Fruit fly (Drosophila melanogaster): ENCODE measurements around the gene CG10516.
A peak's percentile ranks its signal among the peaks of the same experiment; 100 is the strongest.

The CG10516 gene

DNA sequence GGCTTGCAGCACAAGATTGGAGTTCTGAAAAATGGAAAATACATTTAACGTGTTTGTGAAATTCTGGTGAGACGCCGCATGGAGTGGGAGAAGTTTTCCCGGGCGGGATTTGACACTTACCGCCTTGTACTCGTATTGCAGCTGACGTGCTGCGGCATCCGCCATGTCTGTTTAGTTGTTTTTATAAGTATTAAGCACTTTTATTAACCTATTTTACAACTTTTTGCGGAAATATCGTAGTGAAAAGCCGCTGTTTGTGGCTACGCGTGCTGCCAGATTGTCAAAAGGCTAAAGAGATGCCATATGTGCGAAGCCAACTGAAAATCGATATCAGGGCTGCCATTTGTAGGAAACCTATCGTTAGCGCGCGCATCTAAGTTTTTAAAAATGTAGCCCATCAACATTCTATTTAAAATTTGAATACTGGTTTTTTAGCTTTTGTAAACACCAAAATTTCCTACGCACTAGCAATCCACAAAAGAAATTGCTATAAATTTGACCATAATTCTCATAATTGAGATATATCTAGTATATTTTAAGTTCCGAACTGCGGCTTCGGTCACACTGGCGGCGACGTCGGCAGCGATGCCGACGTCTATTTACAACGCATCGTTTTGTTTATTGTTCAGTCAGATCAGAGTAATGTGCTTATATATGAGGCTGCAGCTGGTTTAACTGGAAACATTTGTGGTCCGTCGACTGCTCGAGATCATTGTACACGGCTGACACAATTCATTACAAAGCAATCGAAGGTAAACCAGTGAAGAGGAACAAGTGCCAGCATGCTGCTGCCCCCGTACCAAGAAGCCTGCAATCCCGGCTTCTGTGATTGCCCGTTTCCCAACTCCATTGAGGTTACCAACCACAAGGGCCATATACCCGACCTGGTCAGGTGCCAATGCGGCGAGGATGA is at the start of gene CG10516, which contains the start of gene Brr2:
TSS of gene CG10516 (plus strand) at position 617 of the 913 bp plus-strand sequence.
TSS of gene Brr2 (minus strand) at position 285 of the 913 bp plus-strand sequence.
- no peak for TF ChIP-seq CG17801 (GFP tag; optimal IDR thresholded peaks at IDR 0.05; ENCODE audit: partially characterized antibody)

DNA sequence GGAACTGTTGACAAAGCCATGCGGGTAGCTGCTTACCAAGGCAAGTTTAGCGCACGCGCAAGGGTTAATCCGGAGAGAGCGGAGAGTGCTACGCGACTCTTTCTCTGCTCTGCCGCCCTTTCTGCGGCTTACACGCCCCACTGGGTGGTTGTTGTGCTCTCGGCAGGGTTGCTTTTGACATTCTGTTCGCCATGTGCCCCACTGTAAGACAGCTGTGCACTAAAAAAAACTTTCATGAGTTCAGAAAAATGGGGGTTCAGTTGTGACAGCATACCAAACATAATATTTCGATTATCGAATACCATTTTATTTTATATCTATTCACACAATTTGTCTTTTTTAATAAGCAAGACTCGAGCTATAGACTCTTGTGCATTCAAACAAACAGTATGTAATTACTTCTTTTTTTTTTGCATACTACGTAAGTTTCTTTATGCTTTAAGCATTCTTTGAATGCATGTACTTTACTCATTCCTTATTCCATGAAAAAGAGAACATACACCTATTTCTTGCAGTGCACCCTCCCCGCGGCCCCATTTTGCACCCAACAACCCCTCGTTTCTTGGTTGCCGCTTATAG is 46.9 kb upstream of the CG10516 start:
- TF ChIP-seq CG17801 (GFP tag; optimal IDR thresholded peaks at IDR 0.05; ENCODE audit: partially characterized antibody) = no peak

DNA sequence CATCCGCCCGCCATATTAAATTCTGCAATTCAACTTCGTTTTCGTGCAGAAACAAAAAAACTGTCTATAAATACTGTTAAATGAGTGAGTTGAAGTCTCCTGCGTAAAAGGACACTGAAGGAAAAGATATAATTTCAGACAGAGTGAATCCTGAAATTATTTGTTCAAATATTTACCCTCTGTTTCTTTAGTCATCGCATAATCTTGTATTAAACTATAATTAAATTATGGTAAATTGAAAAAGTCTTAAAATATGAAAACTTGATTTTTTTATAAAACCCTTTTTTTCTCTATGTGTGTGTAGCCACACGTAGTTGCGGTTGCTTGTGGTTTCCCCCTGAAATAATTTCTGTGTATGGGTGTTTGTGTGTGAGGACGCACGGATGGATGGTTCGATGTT is 44.7 kb upstream of the CG10516 start:
- TF ChIP-seq CG17801 (GFP tag; optimal IDR thresholded peaks at IDR 0.05; ENCODE audit: partially characterized antibody) = no peak

DNA sequence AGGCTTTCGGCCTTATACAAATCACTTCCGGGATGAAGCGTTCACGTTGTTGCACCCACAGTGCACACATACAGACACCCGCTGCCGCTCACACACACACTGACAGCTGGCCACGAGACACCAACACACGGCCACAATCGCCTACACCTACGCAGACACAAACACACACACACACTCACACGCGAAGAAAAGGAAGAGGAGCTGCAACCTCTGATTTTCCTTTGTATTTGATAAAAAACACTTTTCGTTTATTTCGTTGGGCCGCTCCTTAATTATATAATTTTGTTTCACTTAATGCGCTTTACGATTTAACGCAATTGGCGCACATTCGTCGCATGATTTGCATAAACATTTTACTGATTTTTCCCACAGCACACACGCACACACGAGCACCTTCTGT is 43.7 kb upstream of the CG10516 start:
- TF ChIP-seq CG17801 (GFP tag; optimal IDR thresholded peaks at IDR 0.05; ENCODE audit: partially characterized antibody) = no peak

DNA sequence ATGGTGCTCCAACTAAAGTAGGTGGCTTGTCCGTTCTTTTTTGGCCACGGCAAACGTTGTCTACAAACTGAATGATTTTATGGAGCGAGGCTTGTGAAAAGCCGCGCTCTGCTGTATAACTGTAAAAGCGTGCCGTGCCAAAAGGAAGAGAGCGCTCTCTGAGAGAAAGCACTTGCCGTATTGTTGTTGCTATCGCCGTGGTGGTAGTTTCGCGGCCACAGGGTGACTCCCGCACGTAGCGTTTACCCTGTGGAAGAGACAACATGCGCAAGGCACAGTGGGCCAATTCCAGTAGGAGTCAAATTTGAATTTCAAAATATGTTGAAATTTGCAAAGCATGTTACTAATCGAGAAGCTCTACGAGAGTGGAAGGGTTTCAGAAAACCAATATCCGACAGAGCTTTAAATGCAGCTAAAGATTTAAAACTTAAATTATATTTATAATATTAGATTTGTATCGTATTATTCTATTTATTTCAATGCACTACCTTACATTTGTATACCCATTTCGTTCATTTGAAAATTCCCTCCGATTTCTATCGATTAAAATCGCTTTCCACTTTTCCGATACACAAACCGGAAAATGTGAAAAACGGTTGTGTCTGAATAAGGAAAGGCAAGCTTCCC is 43.1 kb upstream of the CG10516 start, which contains the start of gene sff:
TSS of gene sff (minus strand) at position 51 of the 627 bp plus-strand sequence.
- TF ChIP-seq CG17801 (GFP tag; optimal IDR thresholded peaks at IDR 0.05; ENCODE audit: partially characterized antibody) = peak; percentile 66

DNA sequence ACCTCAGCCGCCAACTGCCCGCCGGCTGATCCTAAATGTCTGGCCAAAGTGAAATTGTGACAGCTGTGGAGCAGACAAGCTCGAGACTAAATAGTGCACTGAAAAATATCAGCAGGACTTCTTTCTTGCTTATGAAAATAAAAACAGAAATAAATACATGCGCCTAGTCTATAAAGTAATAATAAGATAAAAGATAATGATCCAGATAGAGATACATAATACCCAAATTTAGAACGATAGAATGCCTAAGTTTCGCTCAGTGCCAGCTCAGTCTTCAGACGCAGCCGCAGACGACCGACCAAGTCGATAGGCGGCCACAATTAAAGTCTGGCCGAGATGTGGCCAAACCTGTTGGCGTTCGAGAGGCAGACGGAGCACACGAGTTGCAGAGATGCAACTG is 27.2 kb upstream of the CG10516 start:
- TF ChIP-seq CG17801 (GFP tag; optimal IDR thresholded peaks at IDR 0.05; ENCODE audit: partially characterized antibody) = no peak

DNA sequence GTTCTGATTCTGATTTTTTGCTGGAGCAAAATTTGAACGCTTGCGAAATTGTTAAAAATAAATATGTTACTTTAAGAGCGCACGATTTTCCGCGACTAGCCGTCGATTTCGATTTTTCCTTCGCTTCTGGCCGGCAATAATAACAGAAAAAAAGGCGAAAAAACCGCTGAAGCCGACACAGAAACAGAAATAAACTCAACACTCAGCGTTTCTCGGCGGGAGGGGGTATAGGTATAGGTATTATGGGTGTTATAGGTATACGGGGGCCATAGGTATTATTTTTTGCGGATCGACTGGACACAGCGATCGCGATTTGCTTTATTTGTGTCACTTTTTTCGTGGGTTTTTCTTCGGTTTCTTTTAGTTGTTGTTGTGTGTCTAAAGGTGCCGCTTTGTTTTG is 15.7 kb upstream of the CG10516 start:
- TF ChIP-seq CG17801 (GFP tag; optimal IDR thresholded peaks at IDR 0.05; ENCODE audit: partially characterized antibody) = peak; percentile 17

DNA sequence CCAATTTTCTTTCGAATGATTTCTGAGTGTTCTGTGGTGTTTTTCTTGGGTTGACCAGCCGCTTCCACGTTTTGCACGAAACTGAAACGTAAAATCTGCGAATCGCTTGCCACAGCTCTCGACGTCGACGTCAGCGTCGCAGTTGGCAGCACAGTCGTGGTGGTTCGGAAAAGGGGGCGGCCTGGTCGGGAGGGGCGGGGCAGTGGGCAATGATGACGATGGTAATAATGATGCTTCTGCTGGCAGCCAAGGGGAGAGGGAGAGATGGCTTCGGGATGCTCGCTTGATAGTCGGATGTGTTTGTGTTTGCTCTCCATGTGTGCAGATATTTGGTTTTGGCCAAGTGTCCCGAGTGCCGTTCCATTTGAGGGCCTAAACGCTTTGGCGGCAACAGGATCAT is 15.1 kb upstream of the CG10516 start:
- no peak for TF ChIP-seq CG17801 (GFP tag; optimal IDR thresholded peaks at IDR 0.05; ENCODE audit: partially characterized antibody)

DNA sequence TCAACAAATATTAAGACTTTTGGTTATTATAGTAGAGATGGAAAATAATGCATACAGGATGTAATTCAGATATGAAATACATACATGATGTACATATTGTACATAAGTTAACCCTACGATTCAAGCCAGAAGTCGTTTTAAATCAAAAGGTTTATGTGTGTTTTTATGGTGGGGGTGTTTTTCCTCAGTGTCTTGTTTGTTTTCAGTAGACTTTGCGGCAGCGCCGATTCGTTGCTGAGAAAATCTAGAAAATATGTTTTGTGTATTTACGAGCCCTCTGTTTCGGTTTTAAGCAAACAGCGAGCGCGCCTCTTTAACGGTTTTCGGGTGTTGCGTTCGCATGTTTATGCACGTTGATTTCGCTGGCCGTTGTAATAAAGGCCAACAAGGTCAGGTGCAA is 14.1 kb upstream of the CG10516 start:
- TF ChIP-seq CG17801 (GFP tag; optimal IDR thresholded peaks at IDR 0.05; ENCODE audit: partially characterized antibody) = no peak

DNA sequence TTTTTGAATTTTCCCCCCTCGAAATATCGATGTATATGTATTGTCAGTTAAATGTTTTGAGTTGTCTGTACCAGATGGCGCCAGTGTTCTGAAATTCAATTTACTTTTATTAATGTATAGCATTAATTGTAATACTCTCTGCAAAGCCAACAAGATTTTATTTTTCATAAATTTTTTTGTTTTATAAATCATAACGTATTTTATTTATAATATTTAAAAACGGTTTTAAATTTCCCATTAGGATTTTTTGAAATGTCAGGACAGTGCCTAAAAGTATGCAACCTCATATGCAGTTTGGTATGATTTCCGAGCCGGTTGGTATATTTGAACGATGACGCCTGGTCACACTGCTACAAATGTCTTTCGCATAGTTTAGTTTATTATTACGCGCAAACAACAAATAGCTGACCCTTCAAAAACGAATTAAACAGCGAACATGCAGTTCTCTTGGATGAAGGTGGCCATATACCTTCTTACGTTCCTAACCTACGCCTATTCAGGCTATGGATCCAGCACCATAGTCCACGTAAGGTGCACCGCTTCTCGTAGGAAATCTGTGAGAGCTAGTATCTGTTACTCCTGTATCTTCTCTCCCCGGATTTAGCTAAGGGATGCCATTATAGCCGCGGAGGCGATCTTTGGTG is 13.1 kb upstream of the CG10516 start, which contains the start of the genes Pka-C3 and GXIVsPLA2:
TSS of gene Pka-C3 (minus strand) at position 14 of the 644 bp plus-strand sequence.
TSS of gene GXIVsPLA2 (plus strand) at position 313 of the 644 bp plus-strand sequence.
- no peak for TF ChIP-seq CG17801 (GFP tag; optimal IDR thresholded peaks at IDR 0.05; ENCODE audit: partially characterized antibody)

DNA sequence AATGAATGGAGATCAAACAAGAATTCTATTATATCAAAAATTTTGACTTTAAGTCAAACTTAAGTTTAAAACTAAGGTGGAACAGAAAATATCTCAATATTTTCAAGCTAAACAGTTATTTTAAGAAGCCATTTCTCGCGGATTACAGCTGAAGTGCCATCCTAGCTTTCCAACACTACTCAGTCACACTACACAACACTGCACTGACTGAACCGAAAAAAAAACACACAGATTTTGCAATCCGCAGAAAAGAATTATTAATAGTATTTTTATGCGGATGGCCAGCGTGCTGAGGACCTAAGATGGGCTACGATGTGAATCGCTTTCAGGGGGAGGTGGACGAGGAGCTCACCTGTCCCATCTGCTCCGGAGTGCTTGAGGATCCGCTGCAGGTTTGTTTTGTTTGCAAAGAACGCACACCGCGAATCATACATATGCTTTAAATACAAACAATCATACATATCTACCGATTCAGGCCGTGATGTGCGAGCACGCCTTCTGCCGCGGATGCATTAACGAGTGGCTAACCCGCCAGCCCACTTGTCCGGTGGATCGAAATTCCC is 11.5 kb upstream of the CG10516 start, which contains the start of gene elgi:
TSS of gene elgi (plus strand) at position 103 of the 563 bp plus-strand sequence.
- peak; percentile 47 for TF ChIP-seq CG17801 (GFP tag; optimal IDR thresholded peaks at IDR 0.05; ENCODE audit: partially characterized antibody)

DNA sequence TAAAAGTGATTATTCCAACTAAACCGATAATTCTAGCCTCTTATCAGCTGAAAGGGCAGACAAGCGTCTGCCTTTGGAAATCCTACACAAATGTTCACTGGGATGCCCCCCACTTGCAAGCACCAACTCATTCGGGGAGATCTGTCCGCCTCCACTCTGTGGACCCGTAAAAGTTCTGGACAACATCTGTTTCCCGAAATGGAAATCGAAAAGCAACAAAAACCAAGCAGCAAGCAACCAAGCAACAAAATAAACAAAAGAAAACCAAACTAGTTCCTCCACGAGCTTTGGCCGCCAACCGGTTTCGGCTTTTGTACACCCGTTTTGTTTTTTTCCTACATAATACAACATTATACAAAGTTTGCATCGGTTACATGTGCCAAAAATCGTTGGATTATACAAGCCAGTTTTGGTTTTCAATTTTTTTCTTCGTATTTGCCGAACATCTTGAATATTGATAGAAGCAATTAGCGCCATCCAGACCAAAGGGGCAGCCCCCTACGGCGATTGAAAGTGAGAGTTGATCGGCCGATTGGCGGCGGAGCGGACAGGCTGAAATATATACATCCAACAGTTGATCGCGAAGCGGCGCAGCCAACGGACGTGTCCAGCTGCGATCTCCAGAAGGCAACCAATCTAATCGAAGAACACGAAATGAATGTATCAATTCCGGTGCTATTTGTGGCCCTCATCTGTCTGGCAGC is 9.2 kb upstream of the CG10516 start, which contains the start of gene CG17032:
TSS of gene CG17032 (plus strand) at position 232 of the 704 bp plus-strand sequence.
- no peak for TF ChIP-seq CG17801 (GFP tag; optimal IDR thresholded peaks at IDR 0.05; ENCODE audit: partially characterized antibody)

DNA sequence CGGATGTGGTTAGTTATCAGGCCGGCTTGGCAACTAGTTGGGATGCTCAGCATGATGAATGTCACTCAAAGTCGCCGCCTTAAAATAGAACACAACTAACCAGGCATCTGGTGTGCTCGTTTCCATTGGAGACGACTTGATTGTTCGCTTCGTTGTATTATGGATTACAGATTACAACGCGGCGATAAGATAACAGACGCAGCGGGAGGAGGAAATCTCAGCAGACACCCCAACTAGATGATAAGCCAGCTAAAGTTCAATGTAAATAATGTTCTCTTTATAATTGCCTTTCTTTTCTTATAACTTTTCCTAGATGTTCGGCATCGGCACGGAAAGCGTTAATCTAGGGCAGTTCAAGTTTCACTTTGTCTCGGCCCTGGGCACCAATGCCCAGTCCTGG is 682 bp downstream of the CG10516 start:
- no peak for TF ChIP-seq CG17801 (GFP tag; optimal IDR thresholded peaks at IDR 0.05; ENCODE audit: partially characterized antibody)

DNA sequence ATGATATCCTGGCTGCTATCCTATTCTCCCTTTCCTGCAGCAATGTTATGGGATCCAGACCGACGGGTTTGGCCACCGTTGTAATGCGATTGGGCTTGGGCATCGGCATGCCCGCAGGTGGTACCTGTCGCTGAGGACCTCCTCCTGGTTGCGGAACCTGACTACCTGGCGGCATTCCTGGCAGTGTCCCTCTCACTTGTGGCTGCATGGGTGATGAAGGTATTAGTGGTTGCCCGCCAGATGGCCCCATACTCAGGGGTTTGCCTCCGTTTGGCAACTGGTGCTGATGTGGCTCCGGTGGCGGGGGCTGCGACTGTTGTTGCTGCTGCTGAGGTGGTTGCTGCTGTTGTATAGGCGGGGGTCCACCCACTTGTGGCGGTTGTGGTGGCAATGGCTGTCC is 6.2 kb downstream of the CG10516 start:
- TF ChIP-seq CG17801 (GFP tag; optimal IDR thresholded peaks at IDR 0.05; ENCODE audit: partially characterized antibody) = no peak
